Fruit fly (Drosophila melanogaster): ENCODE measurements around the gene CG14641.

DNA sequence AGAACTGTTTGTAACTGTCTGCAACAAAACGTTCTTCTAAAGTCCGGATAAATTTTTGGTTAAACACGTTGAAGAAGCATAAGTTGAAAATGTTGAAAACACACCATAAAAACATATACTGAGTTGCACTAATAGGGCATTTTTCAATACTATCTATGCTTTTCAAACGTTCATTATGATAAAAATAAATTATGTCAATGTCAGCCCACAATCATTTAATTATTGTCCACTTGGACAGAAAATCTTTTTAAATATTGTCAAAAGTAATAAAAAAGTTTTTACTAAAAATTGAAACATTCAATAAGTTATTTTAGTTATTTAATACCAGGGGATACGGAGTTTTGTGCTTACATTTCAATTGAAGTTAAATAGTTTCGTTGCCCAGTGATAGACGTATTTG is 34.3 kb upstream of the CG14641 start, which contains the start of gene CG1092:
- TF ChIP-seq Sin3A (optimal IDR thresholded peaks at IDR 0.05) (no peak), ttk (optimal IDR thresholded peaks at IDR 0.05) (no peak), psq (optimal IDR thresholded peaks at IDR 0.05) (no peak), h (optimal IDR thresholded peaks at IDR 0.05) (no peak), insv (optimal IDR thresholded peaks at IDR 0.05) (no peak), Myc (optimal IDR thresholded peaks at IDR 0.05) (no peak)
